Fruit fly (Drosophila melanogaster): ENCODE results near the gene CG14864.

The CG14864 gene

dm6 chr3R:15280619-15281334 lies 12.4 kb upstream of the CG14864 start (continued):
- TF ChIP-seq sna (GFP tag; IDR thresholded peaks at IDR 0.05; ENCODE audit: partially characterized antibody) (no peak), CG11696 (GFP tag; IDR thresholded peaks at IDR 0.05) (no peak), ATbp (GFP tag; optimal IDR thresholded peaks at IDR 0.05) (peak; percentile 54), CG12391 (tag; optimal IDR thresholded peaks at IDR 0.05) (peak; percentile 80), Hsf (GFP tag; optimal IDR thresholded peaks at IDR 0.05) (peak; percentile 52), jing (GFP tag; optimal IDR thresholded peaks at IDR 0.05) (no peak), Atf3 (GFP tag; optimal IDR thresholded peaks at IDR 0.05) (no peak), zfh1 (GFP tag; IDR thresholded peaks at IDR 0.05) (0 out of 3 replicates have a peak, but pooled peaks have one; percentile 46), CG7271 (tag; optimal IDR thresholded peaks at IDR 0.05) (peak; percentile 16), CG8478 (optimal IDR thresholded peaks at IDR 0.05) (no peak), D19B (GFP tag; optimal IDR thresholded peaks at IDR 0.05) (peak; percentile 8), CG7963 (GFP tag; IDR thresholded peaks at IDR 0.05; ENCODE audit: partially characterized antibody) (no peak), CG6254 (GFP tag; optimal IDR thresholded peaks at IDR 0.05) (peak; percentile 62), CG13296 (GFP tag; optimal IDR thresholded peaks at IDR 0.05) (peak; percentile 47), CG8290 (GFP tag; optimal IDR thresholded peaks at IDR 0.05) (peak; percentile 65), CG8290 (tag; optimal IDR thresholded peaks at IDR 0.05) (peak in 1 of 2 experiments; percentile 16), Rfx (GFP tag; IDR thresholded peaks at IDR 0.05) (peak; percentile 47; the same call in 1 of the 2 replicates), gsb (GFP tag; IDR thresholded peaks at IDR 0.05) (no peak), CG2202 (tag; optimal IDR thresholded peaks at IDR 0.05) (peak; percentile 67), B-H1 (GFP tag; IDR thresholded peaks at IDR 0.05) (no peak), CG1603 (tag; optimal IDR thresholded peaks at IDR 0.05) (peak; percentile 12), tin (GFP tag; optimal IDR thresholded peaks at IDR 0.05) (peak; percentile 71), gem (tag; optimal IDR thresholded peaks at IDR 0.05) (peak; percentile 88), BtbVII (GFP tag; optimal IDR thresholded peaks at IDR 0.05) (peak; percentile 40), onecut (GFP tag; IDR thresholded peaks at IDR 0.05) (peak; percentile 11; the same call in 1 of the 2 replicates), grau (tag; optimal IDR thresholded peaks at IDR 0.05) (peak; percentile 80), Oli (tag; optimal IDR thresholded peaks at IDR 0.05) (peak; percentile 84), CG3726 (GFP tag; IDR thresholded peaks at IDR 0.05) (no peak), CG8089 (GFP tag; optimal IDR thresholded peaks at IDR 0.05) (no peak), CG3838 (GFP tag; optimal IDR thresholded peaks at IDR 0.05) (peak; percentile 5), disco-r (GFP tag; optimal IDR thresholded peaks at IDR 0.05) (no peak), CG10366 (GFP tag; IDR thresholded peaks at IDR 0.05) (no peak), mam (GFP tag; optimal IDR thresholded peaks at IDR 0.05) (peak; percentile 2), tll (GFP tag; optimal IDR thresholded peaks at IDR 0.05) (peak in 1 of 2 experiments; percentile 13), crp (GFP tag; optimal IDR thresholded peaks at IDR 0.05) (peak in 1 of 2 experiments; percentile 2), dan (GFP tag; IDR thresholded peaks at IDR 0.05) (no peak), ssp (GFP tag; IDR thresholded peaks at IDR 0.05) (peak; percentile 39; the same call in 1 of the 2 replicates), kni (GFP tag; optimal IDR thresholded peaks at IDR 0.05) (peak; percentile 13), Fer1 (GFP tag; optimal IDR thresholded peaks at IDR 0.05) (no peak), CG7987 (GFP tag; optimal IDR thresholded peaks at IDR 0.05) (no peak), MESR4 (GFP tag; optimal IDR thresholded peaks at IDR 0.05) (no peak), fd3F (GFP tag; optimal IDR thresholded peaks at IDR 0.05) (peak; percentile 36), CG7357 (GFP tag; IDR thresholded peaks at IDR 0.05) (no peak), CG1233 (GFP tag; optimal IDR thresholded peaks at IDR 0.05) (peak; percentile 60), sens-2 (GFP tag; IDR thresholded peaks at IDR 0.05) (no peak), tx (GFP tag; optimal IDR thresholded peaks at IDR 0.05) (no peak), lola (GFP tag; optimal IDR thresholded peaks at IDR 0.05) (peak in 1 of 3 experiments; percentile 91), CG11456 (GFP tag; IDR thresholded peaks at IDR 0.05) (no peak), CG7839 (tag; optimal IDR thresholded peaks at IDR 0.05) (peak; percentile 82)

Data from whole organism, embryonic.